Worm (Caenorhabditis elegans) whole organism, L4 larva: ENCODE measurements around the gene ifp-1.

Experiments used
- F10B5.3 ChIP-seq: sonication (generic microtip); optimal IDR thresholded peaks from 2 replicates; lab custom pipeline; 2016; ENCODE audit warnings: mild to moderate bottlenecking, missing genetic modification characterization, missing compliant biosample characterization
- F26F4.8 ChIP-seq: fragments of 200-800 bp; sonication (Bioruptor generic); conservative IDR thresholded peaks from 2 replicates; pipeline ENCODE4 v1.3.6; 2022; ENCODE audit warnings: missing genetic modification characterization, missing compliant biosample characterization
- F37D6.2 ChIP-seq: sonication (generic microtip); optimal IDR thresholded peaks from 2 replicates; lab custom pipeline; 2016; ENCODE audit warnings: mild to moderate bottlenecking, missing genetic modification characterization, missing compliant biosample characterization
- F49E8.2 ChIP-seq: sonication (generic microtip); optimal IDR thresholded peaks from 2 replicates; lab custom pipeline; 2016; ENCODE audit warnings: missing compliant biosample characterization, mild to moderate bottlenecking, missing genetic modification characterization, borderline replicate concordance
- R02D3.7 ChIP-seq: fragments of 150-350 bp; sonication (generic microtip); optimal IDR thresholded peaks from 3 replicates; lab custom pipeline; 2014; ENCODE audit warnings: missing biosample characterization, missing genetic modification characterization
- Y75B8A.6 ChIP-seq: fragments of 200-800 bp; sonication (Bioruptor generic); IDR thresholded peaks from 2 replicates; pipeline ENCODE4 v1.3.6; 2022; ENCODE audit warnings: missing genetic modification reagents, missing genetic modification characterization, missing compliant biosample characterization
- ZK337.2 ChIP-seq: fragments of 200-800 bp; sonication (Bioruptor generic); IDR thresholded peaks from 2 replicates; pipeline ENCODE4 v1.3.6; 2022; ENCODE audit warnings: missing genetic modification reagents, missing genetic modification characterization, missing compliant biosample characterization
- aha-1 ChIP-seq: fragments of 150-350 bp; peaks from one replicate; lab custom pipeline; 2014; ENCODE audit warnings: missing biosample characterization, missing genetic modification characterization
- attf-4 ChIP-seq: sonication (generic microtip); optimal IDR thresholded peaks from 3 replicates; lab custom pipeline; 2017; ENCODE audit warnings: missing biosample characterization, missing genetic modification characterization
- ceh-20 ChIP-seq: fragments of 200-800 bp; sonication (Bioruptor generic); IDR thresholded peaks from 2 replicates; pipeline ENCODE4 v1.3.6; 2022; ENCODE audit warnings: missing genetic modification reagents, missing genetic modification characterization, missing compliant biosample characterization
- ceh-28 ChIP-seq: fragments of 150-350 bp; optimal IDR thresholded peaks from 2 replicates; lab custom pipeline; 2014; ENCODE audit warnings: missing biosample characterization, missing genetic modification reagents, missing genetic modification characterization
- ceh-44 ChIP-seq: fragments of 200-800 bp; sonication (Bioruptor generic); IDR thresholded peaks from 2 replicates; pipeline ENCODE4 v1.3.6; 2022; ENCODE audit warnings: missing genetic modification reagents, missing genetic modification characterization, missing compliant biosample characterization
- ceh-82 ChIP-seq: sonication (generic microtip); optimal IDR thresholded peaks from 2 replicates; lab custom pipeline; 2017; ENCODE audit warnings: missing biosample characterization, missing genetic modification characterization
- ctbp-1 ChIP-seq: fragments of 200-800 bp; sonication (Bioruptor generic); IDR thresholded peaks from 2 replicates; pipeline ENCODE4 v1.3.6; 2022; ENCODE audit warnings: missing genetic modification reagents, missing genetic modification characterization, missing compliant biosample characterization
- daf-16 ChIP-seq, 3 experiments: sonication (generic microtip); optimal IDR thresholded peaks; 2 replicates each; lab custom pipeline; 2016 to 2017; ENCODE audit warnings: missing genetic modification characterization in 3 of 3, missing genetic modification reagents in 3 of 3, mild to moderate bottlenecking in 2 of 3, missing compliant biosample characterization in 2 of 3, missing biosample characterization in 1 of 3, moderate library complexity in 1 of 3
- daf-8 ChIP-seq: fragments of 200-800 bp; sonication (Bioruptor generic); IDR thresholded peaks from 2 replicates; pipeline ENCODE4 v1.3.6; 2022; ENCODE audit warnings: missing genetic modification characterization, missing compliant biosample characterization
- dmd-6 ChIP-seq: fragments of 200-800 bp; sonication (Bioruptor generic); IDR thresholded peaks from 2 replicates; pipeline ENCODE4 v1.3.6; 2022; ENCODE audit warnings: missing genetic modification reagents, missing genetic modification characterization, missing compliant biosample characterization
- dpl-1 ChIP-seq: fragments of 150-350 bp; optimal IDR thresholded peaks from 2 replicates; lab custom pipeline; 2014; ENCODE audit warnings: missing biosample characterization, missing genetic modification reagents, missing genetic modification characterization
- egl-27 ChIP-seq: sonication (generic microtip); optimal IDR thresholded peaks from 3 replicates; lab custom pipeline; 2017; ENCODE audit warnings: missing biosample characterization, missing genetic modification reagents, missing genetic modification characterization
- egl-43 ChIP-seq: fragments of 200-800 bp; sonication (Bioruptor generic); IDR thresholded peaks from 2 replicates; pipeline ENCODE4 v1.3.6; 2022; ENCODE audit warnings: missing genetic modification reagents, missing genetic modification characterization, missing compliant biosample characterization
- fkh-10 ChIP-seq: fragments of 150-350 bp; optimal IDR thresholded peaks from 2 replicates; lab custom pipeline; 2014; ENCODE audit warnings: missing biosample characterization, missing genetic modification reagents, missing genetic modification characterization
- lin-13 ChIP-seq: fragments of 150-350 bp; optimal IDR thresholded peaks from 2 replicates; lab custom pipeline; 2014; ENCODE audit warnings: missing biosample characterization, missing genetic modification reagents, missing genetic modification characterization
- lsy-2 ChIP-seq, 2 experiments: fragments of 150-350 bp in 1 of 2; sonication (generic microtip) in 1 of 2; optimal IDR thresholded peaks; 2 replicates each; lab custom pipeline; 2014 to 2017; ENCODE audit warnings: missing biosample characterization in 2 of 2, missing genetic modification characterization in 2 of 2
- mxl-3 ChIP-seq: fragments of 200-800 bp; sonication (Bioruptor generic); optimal IDR thresholded peaks from 2 replicates; lab custom pipeline; 2018; ENCODE audit warnings: mild to moderate bottlenecking, missing genetic modification characterization, missing compliant biosample characterization
- nhr-111 ChIP-seq: fragments of 200-800 bp; sonication (Bioruptor generic); optimal IDR thresholded peaks from 2 replicates; lab custom pipeline; 2018; ENCODE audit warnings: mild to moderate bottlenecking, missing genetic modification characterization, missing compliant biosample characterization
- nhr-237 ChIP-seq: sonication (generic microtip); optimal IDR thresholded peaks from 2 replicates; lab custom pipeline; 2017; ENCODE audit warnings: missing biosample characterization, missing genetic modification characterization
- nhr-25 ChIP-seq: sonication (generic microtip); optimal IDR thresholded peaks from 2 replicates; lab custom pipeline; 2017; ENCODE audit warnings: missing genetic modification characterization, mild to moderate bottlenecking, missing compliant biosample characterization, antibody characterized with exemption, moderate library complexity, borderline replicate concordance; ENCODE audit not compliant: insufficient read depth
- nhr-28 ChIP-seq: fragments of 150-350 bp; optimal IDR thresholded peaks from 2 replicates; lab custom pipeline; 2014; ENCODE audit warnings: missing biosample characterization, missing genetic modification characterization
- nhr-6 ChIP-seq: fragments of 150-350 bp; optimal IDR thresholded peaks from 2 replicates; lab custom pipeline; 2014; ENCODE audit warnings: missing biosample characterization, missing genetic modification characterization
- nhr-77 ChIP-seq: fragments of 150-350 bp; optimal IDR thresholded peaks from 2 replicates; lab custom pipeline; 2014; ENCODE audit warnings: missing biosample characterization, missing genetic modification characterization
- php-3 ChIP-seq: fragments of 200-800 bp; sonication (Bioruptor generic); IDR thresholded peaks from 2 replicates; pipeline ENCODE4 v1.3.6; 2022; ENCODE audit warnings: missing genetic modification reagents, missing genetic modification characterization, missing compliant biosample characterization
- pqm-1 ChIP-seq: sonication (generic microtip); optimal IDR thresholded peaks from 2 replicates; lab custom pipeline; 2017; ENCODE audit warnings: missing biosample characterization, missing genetic modification characterization
- rbr-2 ChIP-seq: sonication (generic microtip); optimal IDR thresholded peaks from 2 replicates; lab custom pipeline; 2016; ENCODE audit warnings: missing genotype, missing genetic modification characterization, missing compliant biosample characterization
- saeg-2 ChIP-seq: fragments of 200-800 bp; sonication (Bioruptor generic); IDR thresholded peaks from 2 replicates; pipeline ENCODE4 v1.3.6; 2022; ENCODE audit warnings: missing genetic modification reagents, missing genetic modification characterization, missing compliant biosample characterization
- sdz-12 ChIP-seq: fragments of 200-800 bp; sonication (Bioruptor generic); optimal IDR thresholded peaks from 2 replicates; lab custom pipeline; 2018; ENCODE audit warnings: mild to moderate bottlenecking, missing genetic modification characterization, missing compliant biosample characterization
- skn-1 ChIP-seq: fragments of 150-350 bp; optimal IDR thresholded peaks from 2 replicates; lab custom pipeline; 2014; ENCODE audit warnings: missing biosample characterization, missing genetic modification characterization
- snpc-1.2 ChIP-seq: fragments of 200-800 bp; sonication (Bioruptor generic); IDR thresholded peaks from 2 replicates; pipeline ENCODE4 v1.3.6; 2022; ENCODE audit warnings: missing genetic modification reagents, missing genetic modification characterization, missing compliant biosample characterization
- snpc-4 ChIP-seq: fragments of 150-350 bp; optimal IDR thresholded peaks from 2 replicates; lab custom pipeline; 2014; ENCODE audit warnings: missing biosample characterization, missing genetic modification characterization
- spr-3 ChIP-seq: fragments of 200-800 bp; sonication (Bioruptor generic); optimal IDR thresholded peaks from 2 replicates; lab custom pipeline; 2018; ENCODE audit warnings: mild to moderate bottlenecking, missing genetic modification characterization, missing compliant biosample characterization
- tra-1 ChIP-seq: fragments of 200-800 bp; sonication (Bioruptor generic); IDR thresholded peaks from 2 replicates; pipeline ENCODE4 v1.3.6; 2022; ENCODE audit warnings: missing genetic modification reagents, missing genetic modification characterization, missing compliant biosample characterization
- unc-39 ChIP-seq: sonication (generic microtip); optimal IDR thresholded peaks from 2 replicates; lab custom pipeline; 2017; ENCODE audit warnings: missing biosample characterization, missing genetic modification characterization
- unc-62 ChIP-seq, 3 experiments: fragments of 150-350 bp in 1 of 3; sonication (generic microtip); optimal IDR thresholded peaks in 2 of 3; peaks in 1 of 3; 1 replicate in 1 of 3; 2 replicates in 2 of 3; lab custom pipeline; 2014 to 2017; ENCODE audit warnings: missing biosample characterization in 3 of 3, missing genetic modification characterization in 3 of 3, missing genetic modification reagents in 3 of 3, missing genotype in 1 of 3
- vab-7 ChIP-seq: fragments of 200-800 bp; sonication (Bioruptor generic); IDR thresholded peaks from 2 replicates; pipeline ENCODE4 v1.3.6; 2022; ENCODE audit warnings: missing genetic modification reagents, missing genetic modification characterization, missing compliant biosample characterization
- zfp-2 ChIP-seq: sonication (generic microtip); optimal IDR thresholded peaks from 2 replicates; lab custom pipeline; 2016; ENCODE audit warnings: mild to moderate bottlenecking, missing genetic modification characterization, missing compliant biosample characterization
- zip-11 ChIP-seq: fragments of 200-800 bp; sonication (Bioruptor generic); IDR thresholded peaks from 2 replicates; pipeline ENCODE4 v1.3.6; 2022; ENCODE audit warnings: missing genetic modification characterization, missing compliant biosample characterization
- ztf-11 ChIP-seq: fragments of 150-350 bp; optimal IDR thresholded peaks from 2 replicates; lab custom pipeline; 2014; ENCODE audit warnings: missing biosample characterization, missing genetic modification characterization
- ztf-7 ChIP-seq: fragments of 150-350 bp; optimal IDR thresholded peaks from 2 replicates; lab custom pipeline; 2014; ENCODE audit warnings: missing biosample characterization, missing genetic modification characterization

The ifp-1 gene

ce11 chrX:9697655-9698054, 17.7 kb upstream of the ifp-1 start:
- TF ChIP-seq nhr-28 (no peak), aha-1 (tag; lab: Kevin White, UChicago) (peak; percentile 10)

DNA sequence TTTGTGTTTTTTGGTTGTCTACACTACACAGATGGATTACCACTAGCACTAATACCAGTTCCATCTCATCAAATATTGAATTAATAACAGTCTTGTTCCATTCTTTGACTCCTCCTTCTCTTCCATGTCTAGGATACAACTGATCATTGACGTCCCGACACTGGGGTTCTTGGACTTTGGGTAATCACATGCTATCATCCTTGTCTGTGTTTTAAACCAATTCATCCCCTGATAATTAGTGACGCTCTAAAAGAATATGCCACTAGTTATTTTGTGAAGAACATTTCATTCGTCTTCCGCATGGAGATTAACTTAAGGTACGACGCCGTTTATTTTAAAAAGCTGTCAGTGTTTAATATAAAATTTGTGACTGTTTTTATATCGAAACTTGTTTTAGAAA, 10.5 kb upstream of the ifp-1 start, which contains the start of gene npr-18:
Gene npr-18, plus strand, starts transcription at position 301 of the 400 bp plus-strand sequence.
- TF ChIP-seq ceh-44 (GFP tag; lab: Robert Waterston, UW) (no peak), skn-1 (tag; lab: Kevin White, UChicago) (no peak), nhr-111 (GFP tag; lab: Kevin White, UChicago) (no peak), fkh-10 (GFP tag; lab: Kevin White, UChicago) (no peak), attf-4 (no peak), aha-1 (tag; lab: Kevin White, UChicago) (no peak), R02D3.7 (tag; lab: Kevin White, UChicago) (no peak), nhr-6 (tag; lab: Kevin White, UChicago) (no peak), unc-39 (tag; lab: Kevin White, UChicago) (no peak), dpl-1 (GFP tag; lab: Kevin White, UChicago) (no peak), zfp-2 (no peak), egl-27 (tag; lab: Kevin White, UChicago) (no peak), F49E8.2 (tag; lab: Kevin White, UChicago) (no peak), tra-1 (GFP tag; lab: Robert Waterston, UW) (no peak), unc-62 (GFP tag; optimal IDR thresholded peaks at IDR 0.05 in 1 of 2; lab: Kevin White, UChicago) (no peak), unc-62 (tag; optimal IDR thresholded peaks at IDR 0.05; lab: Kevin White, UChicago) (no peak), ctbp-1 (GFP tag; lab: Robert Waterston, UW) (no peak), ceh-82 (tag; lab: Kevin White, UChicago) (no peak), sdz-12 (GFP tag; lab: Kevin White, UChicago) (no peak), nhr-77 (tag; lab: Kevin White, UChicago) (no peak)

DNA sequence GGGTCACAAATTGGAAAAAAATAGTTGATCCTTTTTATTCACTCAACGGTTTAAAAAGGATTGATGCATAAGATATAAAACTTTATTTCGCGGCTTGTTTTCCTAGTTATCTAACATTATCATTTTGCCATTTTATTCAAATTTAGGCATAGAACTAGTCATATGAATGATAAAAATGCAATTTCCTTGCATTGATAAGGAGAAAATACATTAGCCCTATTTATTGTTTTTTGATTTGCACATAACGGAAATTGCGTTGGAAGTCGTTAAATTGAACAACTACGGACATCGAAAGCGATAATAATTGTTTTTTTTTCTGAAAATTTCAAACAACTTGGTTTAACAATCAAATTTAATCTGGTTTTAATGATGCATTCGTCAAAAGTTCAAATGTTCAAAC, 7.3 kb upstream of the ifp-1 start:
- TF ChIP-seq nhr-28: peak; percentile 57
- no peak for TF ChIP-seq ZK337.2 (GFP tag; lab: Robert Waterston, UW)
- no peak for TF ChIP-seq spr-3
- no peak for TF ChIP-seq ztf-11 (tag; lab: Kevin White, UChicago)
- TF ChIP-seq vab-7 (GFP tag; lab: Robert Waterston, UW): no peak
- no peak for TF ChIP-seq nhr-25 (tag; lab: Kevin White, UChicago)
- no peak for TF ChIP-seq daf-16 (GFP tag; optimal IDR thresholded peaks at IDR 0.05; lab: Kevin White, UChicago)
- peak; percentile 83 for TF ChIP-seq daf-16 (tag; optimal IDR thresholded peaks at IDR 0.05; lab: Kevin White, UChicago)
- no peak for TF ChIP-seq ceh-28
- no peak for TF ChIP-seq daf-8 (GFP tag; lab: Robert Waterston, UW)
- peak; percentile 98 for TF ChIP-seq php-3 (GFP tag; lab: Robert Waterston, UW)
- TF ChIP-seq lin-13 (GFP tag; lab: Kevin White, UChicago): no peak
- TF ChIP-seq ceh-20: 0 out of 2 replicates have a peak, but pooled peaks have one; percentile 27
- peak; percentile 61 for TF ChIP-seq pqm-1 (tag; lab: Kevin White, UChicago)

ce11 chrX:9679427-9679826, 542 bp downstream of the ifp-1 start:
- TF ChIP-seq rbr-2 (tag; lab: Kevin White, UChicago): no peak
- TF ChIP-seq pqm-1 (tag; lab: Kevin White, UChicago): peak; percentile 75
- TF ChIP-seq dmd-6 (GFP tag; lab: Robert Waterston, UW): 0 out of 2 replicates have a peak, but pooled peaks have one; percentile 15
- no peak for TF ChIP-seq egl-43
- TF ChIP-seq zip-11 (GFP tag; lab: Robert Waterston, UW): no peak
- TF ChIP-seq lsy-2 (tag; optimal IDR thresholded peaks at IDR 0.05; lab: Kevin White, UChicago): no peak
- TF ChIP-seq saeg-2 (GFP tag; lab: Robert Waterston, UW): no peak
- TF ChIP-seq F26F4.8: no peak
- TF ChIP-seq ztf-7 (tag; lab: Kevin White, UChicago): no peak
- no peak for TF ChIP-seq aha-1 (tag; lab: Kevin White, UChicago)
- TF ChIP-seq vab-7 (GFP tag; lab: Robert Waterston, UW): no peak
- no peak for TF ChIP-seq snpc-1.2
- no peak for TF ChIP-seq mxl-3 (GFP tag; lab: Kevin White, UChicago)
- TF ChIP-seq ceh-20: no peak
- TF ChIP-seq Y75B8A.6 (GFP tag; lab: Robert Waterston, UW): no peak
- no peak for TF ChIP-seq F10B5.3
- no peak for TF ChIP-seq F37D6.2 (tag; lab: Kevin White, UChicago)
- no peak for TF ChIP-seq snpc-4 (tag; lab: Kevin White, UChicago)
- TF ChIP-seq daf-16 (GFP tag; optimal IDR thresholded peaks at IDR 0.05; lab: Kevin White, UChicago): no peak
- peak; percentile 85 for TF ChIP-seq daf-16 (tag; optimal IDR thresholded peaks at IDR 0.05; lab: Kevin White, UChicago)
- TF ChIP-seq nhr-237 (tag; lab: Kevin White, UChicago): no peak
